Worm (Caenorhabditis elegans): Measurements from ENCODE around the gene Y51A2B.2.

DNA sequence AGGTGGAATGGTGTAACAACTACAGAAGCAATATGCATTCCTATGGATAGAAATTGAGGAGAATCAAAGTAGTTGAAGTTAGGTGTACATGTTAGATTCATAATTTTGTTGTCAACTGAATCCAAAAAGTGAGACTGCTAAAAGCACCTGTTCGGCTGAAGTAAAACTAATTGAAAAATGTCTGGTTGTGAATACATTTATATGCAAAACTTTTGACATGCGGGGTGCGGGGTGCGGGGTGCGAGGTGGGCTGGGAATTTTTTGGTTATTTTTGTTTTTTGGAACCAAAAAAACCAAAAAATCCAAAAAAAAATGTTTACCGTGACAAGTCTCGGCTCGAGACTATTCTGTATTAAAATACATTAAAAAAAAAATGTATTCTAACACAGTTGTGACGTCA, 35.8 kb downstream of the Y51A2B.2 start, which contains the start of gene srh-207:
- no peak for TF ChIP-seq lin-11 (tag; optimal IDR thresholded peaks at IDR 0.05)
- TF ChIP-seq ceh-9 (tag; optimal IDR thresholded peaks at IDR 0.05), result no peak
- TF ChIP-seq elt-2 (tag; optimal IDR thresholded peaks at IDR 0.05), result no peak
- TF ChIP-seq pat-9 (tag; optimal IDR thresholded peaks at IDR 0.05), result no peak

Measured in whole organism, late embryonic.